Worm (Caenorhabditis elegans): ENCODE data around the gene obr-2.

The obr-2 gene

DNA sequence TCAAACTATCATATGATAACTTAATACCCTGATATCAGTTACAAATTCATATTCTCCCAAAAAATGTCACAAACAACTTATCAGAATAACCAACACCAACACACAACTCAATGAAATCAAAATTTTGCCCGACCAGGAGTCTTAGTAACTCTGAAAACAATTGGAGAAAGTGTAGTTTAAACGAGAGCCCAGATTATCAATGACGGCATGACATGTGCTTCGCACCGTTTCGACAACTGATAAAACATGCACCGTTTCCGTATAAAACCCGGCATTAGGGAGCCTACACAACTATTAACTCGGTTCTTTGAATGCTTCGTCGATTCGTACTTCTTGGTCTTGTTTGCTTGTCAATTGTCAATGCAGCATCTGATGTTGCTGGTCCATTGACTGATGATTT lies 20.4 kb downstream of the obr-2 start, which contains the start of gene fil-1:
TSS of gene fil-1 (plus strand) at position 219 of the 400 bp plus-strand sequence.
- TF ChIP-seq cog-1 (tag; optimal IDR thresholded peaks at IDR 0.05) (no peak), tab-1 (GFP tag; IDR thresholded peaks at IDR 0.05) (no peak), flt-1 (GFP tag; IDR thresholded peaks at IDR 0.05) (no peak), ztf-29 (GFP tag; IDR thresholded peaks at IDR 0.05) (no peak), klf-2 (GFP tag; conservative IDR thresholded peaks at IDR 0.05) (no peak), med-1 (GFP tag; optimal IDR thresholded peaks at IDR 0.05; ENCODE audit: insufficient read depth) (no peak)

DNA sequence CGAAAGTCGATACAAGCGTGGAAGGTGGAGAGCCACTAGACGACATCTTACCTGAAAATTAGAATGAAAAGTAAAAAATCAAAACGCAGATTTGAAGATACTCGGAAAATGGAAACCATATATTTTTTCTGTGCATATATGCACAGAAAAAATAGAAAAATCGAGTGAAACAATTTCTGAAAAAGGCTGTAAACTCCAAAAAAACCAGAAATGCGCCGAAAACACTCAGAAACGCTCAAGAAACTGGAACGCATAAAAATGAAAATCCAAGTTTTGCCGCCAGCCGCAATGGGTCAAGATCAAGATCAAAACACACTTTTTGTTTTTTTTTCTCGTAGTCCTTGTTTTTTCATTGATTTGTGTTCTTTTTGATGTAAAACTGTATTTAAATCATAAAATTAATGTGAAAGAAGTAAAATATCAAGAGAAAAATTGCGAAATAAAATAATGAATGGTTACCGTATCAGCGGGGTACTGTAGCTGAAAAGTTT lies 21.4 kb downstream of the obr-2 start, which contains the start of gene T01C3.3:
TSS of gene T01C3.3 (minus strand) at position 51 of the 491 bp plus-strand sequence.
- TF ChIP-seq T22C8.4 (GFP tag; IDR thresholded peaks at IDR 0.05) (no peak), ref-1 (GFP tag; conservative IDR thresholded peaks at IDR 0.05) (no peak), med-1 (GFP tag; optimal IDR thresholded peaks at IDR 0.05; ENCODE audit: insufficient read depth) (no peak), tab-1 (GFP tag; IDR thresholded peaks at IDR 0.05) (no peak), ztf-29 (GFP tag; IDR thresholded peaks at IDR 0.05) (no peak), cog-1 (tag; optimal IDR thresholded peaks at IDR 0.05) (no peak), ztf-23 (GFP tag; IDR thresholded peaks at IDR 0.05) (no peak), klf-2 (GFP tag; conservative IDR thresholded peaks at IDR 0.05) (no peak), flt-1 (GFP tag; IDR thresholded peaks at IDR 0.05) (no peak)

DNA sequence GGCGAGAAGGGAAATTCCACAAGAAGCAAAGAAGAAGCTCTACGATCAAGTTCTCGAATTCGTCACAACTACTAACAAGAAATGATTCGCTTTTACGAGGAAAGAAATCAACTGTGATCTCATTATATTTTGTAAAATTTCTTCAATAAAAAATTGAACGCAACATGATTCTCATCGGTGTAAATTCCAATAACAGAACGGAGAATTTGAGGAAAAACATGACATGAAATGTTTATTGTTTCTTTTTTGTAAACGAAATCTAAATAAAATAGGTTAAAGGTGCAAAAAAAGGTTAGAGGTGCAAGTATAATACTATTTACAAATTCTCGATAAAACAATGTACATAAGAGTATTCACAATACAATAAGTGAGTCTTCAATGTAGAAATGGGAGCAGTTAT lies 22.6 kb downstream of the obr-2 start:
- TF ChIP-seq klf-2 (GFP tag; conservative IDR thresholded peaks at IDR 0.05) (no peak), tab-1 (GFP tag; IDR thresholded peaks at IDR 0.05) (no peak), cog-1 (tag; optimal IDR thresholded peaks at IDR 0.05) (no peak), ref-1 (GFP tag; conservative IDR thresholded peaks at IDR 0.05) (no peak), flt-1 (GFP tag; IDR thresholded peaks at IDR 0.05) (no peak), med-1 (GFP tag; optimal IDR thresholded peaks at IDR 0.05; ENCODE audit: insufficient read depth) (no peak), ztf-29 (GFP tag; IDR thresholded peaks at IDR 0.05) (no peak), T22C8.4 (GFP tag; IDR thresholded peaks at IDR 0.05) (no peak), ztf-23 (GFP tag; IDR thresholded peaks at IDR 0.05) (no peak)

ce11 chrV:14990843-14991242 lies 23.2 kb downstream of the obr-2 start, which contains the start of the genes cdt-2 and T01C3.2:
TSS of gene cdt-2 (minus strand) at chrV:14991126.
TSS of gene T01C3.2 (plus strand) at chrV:14991168.
- no peak for TF ChIP-seq flt-1 (GFP tag; IDR thresholded peaks at IDR 0.05)
- no peak for TF ChIP-seq tab-1 (GFP tag; IDR thresholded peaks at IDR 0.05)
- no peak for TF ChIP-seq med-1 (GFP tag; optimal IDR thresholded peaks at IDR 0.05; ENCODE audit: insufficient read depth)
- no peak for TF ChIP-seq ztf-29 (GFP tag; IDR thresholded peaks at IDR 0.05)
- no peak for TF ChIP-seq klf-2 (GFP tag; conservative IDR thresholded peaks at IDR 0.05)
- no peak for TF ChIP-seq ztf-23 (GFP tag; IDR thresholded peaks at IDR 0.05)
- TF ChIP-seq T22C8.4 (GFP tag; IDR thresholded peaks at IDR 0.05): no peak
- TF ChIP-seq ref-1 (GFP tag; conservative IDR thresholded peaks at IDR 0.05): no peak

DNA sequence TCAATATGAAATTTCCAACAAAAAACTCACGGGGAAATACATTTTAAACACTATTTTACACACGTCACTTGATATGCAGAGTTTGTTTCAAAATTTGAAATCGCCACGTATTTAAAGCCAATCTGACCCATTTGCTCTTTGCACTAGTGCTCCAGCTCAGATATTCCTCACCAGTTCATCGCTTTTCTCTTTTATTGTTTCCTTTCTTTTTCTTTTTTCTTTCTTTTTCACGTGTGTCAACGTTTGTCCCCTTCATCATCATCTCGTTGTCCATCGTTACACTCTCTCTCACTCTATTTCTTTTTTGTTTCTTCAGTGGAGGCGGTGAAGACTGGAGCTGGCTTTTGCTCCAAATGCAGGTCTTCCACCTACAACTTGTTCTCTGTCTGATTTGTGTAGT lies 29.5 kb downstream of the obr-2 start, which contains the start of gene F02D8.4:
TSS of gene F02D8.4 (plus strand) at position 301 of the 400 bp plus-strand sequence.
- TF ChIP-seq cog-1 (tag; optimal IDR thresholded peaks at IDR 0.05) (no peak), ref-1 (GFP tag; conservative IDR thresholded peaks at IDR 0.05) (no peak), ztf-23 (GFP tag; IDR thresholded peaks at IDR 0.05) (no peak), med-1 (GFP tag; optimal IDR thresholded peaks at IDR 0.05; ENCODE audit: insufficient read depth) (no peak), ztf-29 (GFP tag; IDR thresholded peaks at IDR 0.05) (no peak), T22C8.4 (GFP tag; IDR thresholded peaks at IDR 0.05) (no peak), klf-2 (GFP tag; conservative IDR thresholded peaks at IDR 0.05) (no peak), flt-1 (GFP tag; IDR thresholded peaks at IDR 0.05) (no peak), tab-1 (GFP tag; IDR thresholded peaks at IDR 0.05) (no peak)

DNA sequence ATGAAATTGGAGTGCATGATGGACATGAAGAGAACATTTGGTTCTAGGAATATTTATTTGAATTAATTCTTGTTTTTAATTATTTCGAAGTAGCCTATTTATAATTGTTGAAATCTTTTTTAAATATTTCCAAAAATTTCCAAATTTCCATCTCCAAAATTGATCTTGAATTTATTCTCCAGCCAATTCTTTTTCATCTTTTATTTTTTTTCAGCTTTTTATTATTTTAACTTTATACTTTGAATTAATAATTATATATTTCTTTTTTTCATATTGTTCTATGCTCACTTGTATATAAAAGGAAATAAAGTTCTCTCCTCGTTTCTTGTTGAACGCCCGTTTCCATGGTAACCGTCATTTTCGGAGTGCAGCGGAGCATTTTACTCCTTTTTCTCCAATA lies 34.1 kb downstream of the obr-2 start, which contains the start of gene xbx-1:
TSS of gene xbx-1 (plus strand) at position 301 of the 400 bp plus-strand sequence.
- TF ChIP-seq cog-1 (tag; optimal IDR thresholded peaks at IDR 0.05): no peak
- no peak for TF ChIP-seq flt-1 (GFP tag; IDR thresholded peaks at IDR 0.05)
- TF ChIP-seq med-1 (GFP tag; optimal IDR thresholded peaks at IDR 0.05; ENCODE audit: insufficient read depth): no peak
- no peak for TF ChIP-seq ztf-29 (GFP tag; IDR thresholded peaks at IDR 0.05)

DNA sequence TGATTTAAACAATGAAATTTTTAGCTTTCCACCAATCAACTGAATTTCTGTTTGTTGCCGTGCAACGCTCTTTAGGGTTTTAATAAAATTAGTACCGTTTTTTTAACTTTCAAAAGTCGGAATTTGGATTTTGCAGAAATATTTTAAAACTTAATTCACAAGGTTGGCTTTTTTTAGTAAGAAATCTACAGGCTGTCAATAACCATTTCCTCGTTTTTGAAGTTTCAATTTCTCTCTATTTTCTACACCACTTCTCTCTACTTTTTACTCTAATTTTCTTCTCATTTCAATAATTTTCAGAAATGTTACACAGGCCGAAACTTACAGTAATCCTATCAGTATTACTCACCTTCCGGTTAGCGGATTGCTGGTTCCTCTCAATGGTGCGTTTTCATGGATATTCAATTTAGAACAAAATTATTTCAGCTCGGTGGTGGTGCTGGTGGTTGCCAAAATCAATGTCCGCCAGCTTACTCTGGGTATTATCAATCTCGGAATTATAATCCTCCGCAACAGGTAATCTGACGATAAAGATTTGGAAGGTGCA lies 35.8 kb downstream of the obr-2 start, which contains the start of the genes grd-12 and F02D8.1:
TSS of gene grd-12 (plus strand) at position 301 of the 547 bp plus-strand sequence.
TSS of gene F02D8.1 (minus strand) at position 497 of the 547 bp plus-strand sequence.
- TF ChIP-seq med-1 (GFP tag; optimal IDR thresholded peaks at IDR 0.05; ENCODE audit: insufficient read depth) (no peak), T22C8.4 (GFP tag; IDR thresholded peaks at IDR 0.05) (no peak), klf-2 (GFP tag; conservative IDR thresholded peaks at IDR 0.05) (no peak), cog-1 (tag; optimal IDR thresholded peaks at IDR 0.05) (no peak), ref-1 (GFP tag; conservative IDR thresholded peaks at IDR 0.05) (no peak), ztf-29 (GFP tag; IDR thresholded peaks at IDR 0.05) (no peak), flt-1 (GFP tag; IDR thresholded peaks at IDR 0.05) (no peak), ztf-23 (GFP tag; IDR thresholded peaks at IDR 0.05) (no peak), tab-1 (GFP tag; IDR thresholded peaks at IDR 0.05) (no peak)

- no peak for TF ChIP-seq cog-1 (tag; optimal IDR thresholded peaks at IDR 0.05)
- no peak for TF ChIP-seq ztf-23 (GFP tag; IDR thresholded peaks at IDR 0.05)
- no peak for TF ChIP-seq tab-1 (GFP tag; IDR thresholded peaks at IDR 0.05)
- no peak for TF ChIP-seq ztf-29 (GFP tag; IDR thresholded peaks at IDR 0.05)
- no peak for TF ChIP-seq flt-1 (GFP tag; IDR thresholded peaks at IDR 0.05)
- TF ChIP-seq med-1 (GFP tag; optimal IDR thresholded peaks at IDR 0.05; ENCODE audit: insufficient read depth): no peak
- TF ChIP-seq klf-2 (GFP tag; conservative IDR thresholded peaks at IDR 0.05): no peak
- TF ChIP-seq ref-1 (GFP tag; conservative IDR thresholded peaks at IDR 0.05): no peak
- no peak for TF ChIP-seq T22C8.4 (GFP tag; IDR thresholded peaks at IDR 0.05)
These were observed 42.9 kb downstream of the obr-2 start, which contains the start of gene nlp-59 for ce11 chrV:14971136-14971535. TSS of gene nlp-59 (plus strand) at chrV:14971436.

All from whole organism, midembryonic.